Worm (Caenorhabditis elegans) whole organism, L4 larva: ENCODE measurements around the gene brd-1.

Source experiments
- F10B5.3 ChIP-seq: sonication (generic microtip); optimal IDR thresholded peaks from 2 replicates; lab custom pipeline; 2016; ENCODE audit warnings: mild to moderate bottlenecking, missing genetic modification characterization, missing compliant biosample characterization
- F26F4.8 ChIP-seq: fragments of 200-800 bp; sonication (Bioruptor generic); conservative IDR thresholded peaks from 2 replicates; pipeline ENCODE4 v1.3.6; 2022; ENCODE audit warnings: missing genetic modification characterization, missing compliant biosample characterization
- T26A8.4 ChIP-seq: fragments of 200-800 bp; sonication (Bioruptor generic); IDR thresholded peaks from 2 replicates; pipeline ENCODE4 v1.3.6; 2022; ENCODE audit warnings: missing genetic modification characterization, missing compliant biosample characterization
- Y105C5A.15 ChIP-seq: fragments of 200-800 bp; sonication (Bioruptor generic); IDR thresholded peaks from 2 replicates; pipeline ENCODE4 v1.3.6; 2022; ENCODE audit warnings: missing genetic modification characterization, missing compliant biosample characterization
- Y5F2A.4 ChIP-seq: fragments of 200-800 bp; sonication (Bioruptor generic); optimal IDR thresholded peaks from 2 replicates; lab custom pipeline; 2018; ENCODE audit warnings: mild to moderate bottlenecking, missing genetic modification characterization, missing compliant biosample characterization
- Y75B8A.6 ChIP-seq: fragments of 200-800 bp; sonication (Bioruptor generic); IDR thresholded peaks from 2 replicates; pipeline ENCODE4 v1.3.6; 2022; ENCODE audit warnings: missing genetic modification reagents, missing genetic modification characterization, missing compliant biosample characterization
- ZK546.5 ChIP-seq, 2 experiments: sonication (generic microtip); optimal IDR thresholded peaks; 2 replicates each; lab custom pipeline; 2017; ENCODE audit warnings: missing biosample characterization in 2 of 2, missing genetic modification characterization in 2 of 2
- aha-1 ChIP-seq: fragments of 150-350 bp; peaks from one replicate; lab custom pipeline; 2014; ENCODE audit warnings: missing biosample characterization, missing genetic modification characterization
- arid-1 ChIP-seq: fragments of 200-800 bp; sonication (Bioruptor generic); conservative IDR thresholded peaks from 2 replicates; pipeline ENCODE4 v1.3.6; 2022; ENCODE audit warnings: missing genetic modification reagents, missing genetic modification characterization, missing compliant biosample characterization
- attf-4 ChIP-seq: sonication (generic microtip); optimal IDR thresholded peaks from 3 replicates; lab custom pipeline; 2017; ENCODE audit warnings: missing biosample characterization, missing genetic modification characterization
- ceh-20 ChIP-seq: fragments of 200-800 bp; sonication (Bioruptor generic); IDR thresholded peaks from 2 replicates; pipeline ENCODE4 v1.3.6; 2022; ENCODE audit warnings: missing genetic modification reagents, missing genetic modification characterization, missing compliant biosample characterization
- ceh-44 ChIP-seq: fragments of 200-800 bp; sonication (Bioruptor generic); IDR thresholded peaks from 2 replicates; pipeline ENCODE4 v1.3.6; 2022; ENCODE audit warnings: missing genetic modification reagents, missing genetic modification characterization, missing compliant biosample characterization
- ctbp-1 ChIP-seq: fragments of 200-800 bp; sonication (Bioruptor generic); IDR thresholded peaks from 2 replicates; pipeline ENCODE4 v1.3.6; 2022; ENCODE audit warnings: missing genetic modification reagents, missing genetic modification characterization, missing compliant biosample characterization
- daf-16 ChIP-seq, 3 experiments: sonication (generic microtip); optimal IDR thresholded peaks; 2 replicates each; lab custom pipeline; 2016 to 2017; ENCODE audit warnings: missing genetic modification characterization in 3 of 3, missing genetic modification reagents in 3 of 3, mild to moderate bottlenecking in 2 of 3, missing compliant biosample characterization in 2 of 3, missing biosample characterization in 1 of 3, moderate library complexity in 1 of 3
- daf-8 ChIP-seq: fragments of 200-800 bp; sonication (Bioruptor generic); IDR thresholded peaks from 2 replicates; pipeline ENCODE4 v1.3.6; 2022; ENCODE audit warnings: missing genetic modification characterization, missing compliant biosample characterization
- dmd-6 ChIP-seq: fragments of 200-800 bp; sonication (Bioruptor generic); IDR thresholded peaks from 2 replicates; pipeline ENCODE4 v1.3.6; 2022; ENCODE audit warnings: missing genetic modification reagents, missing genetic modification characterization, missing compliant biosample characterization
- egl-27 ChIP-seq: sonication (generic microtip); optimal IDR thresholded peaks from 3 replicates; lab custom pipeline; 2017; ENCODE audit warnings: missing biosample characterization, missing genetic modification reagents, missing genetic modification characterization
- gei-8 ChIP-seq: fragments of 200-800 bp; sonication (Bioruptor generic); optimal IDR thresholded peaks from 2 replicates; lab custom pipeline; 2018; ENCODE audit warnings: mild to moderate bottlenecking, missing genetic modification characterization, missing compliant biosample characterization
- hif-1 ChIP-seq, 2 experiments: sonication (generic microtip); optimal IDR thresholded peaks; 2 replicates each; lab custom pipeline; 2016 to 2017; ENCODE audit warnings: missing compliant biosample characterization in 2 of 2, missing genetic modification characterization in 2 of 2, missing genetic modification reagents in 2 of 2, missing genotype in 2 of 2, mild to moderate bottlenecking in 1 of 2
- hlh-11 ChIP-seq: fragments of 200-800 bp; sonication (Bioruptor generic); optimal IDR thresholded peaks from 2 replicates; lab custom pipeline; 2018; ENCODE audit warnings: mild to moderate bottlenecking, missing genetic modification characterization, missing compliant biosample characterization
- hlh-30 ChIP-seq: sonication (generic microtip); optimal IDR thresholded peaks from 2 replicates; lab custom pipeline; 2017; ENCODE audit warnings: antibody characterized with exemption, mild to moderate bottlenecking, missing genetic modification characterization, missing compliant biosample characterization; ENCODE audit not compliant: insufficient read depth
- lim-7 ChIP-seq: fragments of 200-800 bp; sonication (Bioruptor generic); IDR thresholded peaks from 2 replicates; pipeline ENCODE4 v1.3.6; 2022; ENCODE audit warnings: missing genetic modification characterization, missing compliant biosample characterization
- lin-1 ChIP-seq: fragments of 200-800 bp; sonication (Bioruptor generic); IDR thresholded peaks from 2 replicates; pipeline ENCODE4 v1.3.6; 2022; ENCODE audit warnings: missing genetic modification reagents, missing genetic modification characterization, missing compliant biosample characterization
- lin-38 ChIP-seq: fragments of 200-800 bp; sonication (Bioruptor generic); IDR thresholded peaks from 2 replicates; pipeline ENCODE4 v1.3.6; 2022; ENCODE audit warnings: missing genetic modification reagents, missing genetic modification characterization, missing compliant biosample characterization
- lin-39 ChIP-seq: fragments of 150-350 bp; optimal IDR thresholded peaks from 2 replicates; lab custom pipeline; 2014; ENCODE audit warnings: missing biosample characterization, missing genetic modification reagents, missing genetic modification characterization
- mep-1 ChIP-seq: fragments of 150-350 bp; sonication (generic microtip); optimal IDR thresholded peaks from 3 replicates; lab custom pipeline; 2014; ENCODE audit warnings: missing biosample characterization, missing genetic modification characterization
- nhr-102 ChIP-seq: sonication (generic microtip); optimal IDR thresholded peaks from 2 replicates; lab custom pipeline; 2016; ENCODE audit warnings: mild to moderate bottlenecking, missing genetic modification characterization, moderate library complexity, missing compliant biosample characterization
- nhr-11 ChIP-seq: fragments of 150-350 bp; optimal IDR thresholded peaks from 2 replicates; lab custom pipeline; 2014; ENCODE audit warnings: missing biosample characterization, missing genetic modification characterization
- nhr-237 ChIP-seq: sonication (generic microtip); optimal IDR thresholded peaks from 2 replicates; lab custom pipeline; 2017; ENCODE audit warnings: missing biosample characterization, missing genetic modification characterization
- nhr-25 ChIP-seq: sonication (generic microtip); optimal IDR thresholded peaks from 2 replicates; lab custom pipeline; 2017; ENCODE audit warnings: missing genetic modification characterization, mild to moderate bottlenecking, missing compliant biosample characterization, antibody characterized with exemption, moderate library complexity, borderline replicate concordance; ENCODE audit not compliant: insufficient read depth
- nhr-28 ChIP-seq: fragments of 150-350 bp; optimal IDR thresholded peaks from 2 replicates; lab custom pipeline; 2014; ENCODE audit warnings: missing biosample characterization, missing genetic modification characterization
- nhr-41 ChIP-seq: fragments of 200-800 bp; sonication (Bioruptor generic); IDR thresholded peaks from 2 replicates; pipeline ENCODE4 v1.3.6; 2022; ENCODE audit warnings: missing genetic modification reagents, missing genetic modification characterization, missing compliant biosample characterization
- spr-1 ChIP-seq: sonication (generic microtip); optimal IDR thresholded peaks from 2 replicates; lab custom pipeline; 2016; ENCODE audit warnings: mild to moderate bottlenecking, missing genetic modification characterization, missing compliant biosample characterization
- tag-97 ChIP-seq: fragments of 200-800 bp; sonication (Bioruptor generic); IDR thresholded peaks from 2 replicates; pipeline ENCODE4 v1.3.6; 2022; ENCODE audit warnings: missing genetic modification characterization, missing compliant biosample characterization
- tra-1 ChIP-seq: fragments of 200-800 bp; sonication (Bioruptor generic); IDR thresholded peaks from 2 replicates; pipeline ENCODE4 v1.3.6; 2022; ENCODE audit warnings: missing genetic modification reagents, missing genetic modification characterization, missing compliant biosample characterization
- unc-62 ChIP-seq, 3 experiments: fragments of 150-350 bp in 1 of 3; sonication (generic microtip); optimal IDR thresholded peaks in 2 of 3; peaks in 1 of 3; 1 replicate in 1 of 3; 2 replicates in 2 of 3; lab custom pipeline; 2014 to 2017; ENCODE audit warnings: missing biosample characterization in 3 of 3, missing genetic modification characterization in 3 of 3, missing genetic modification reagents in 3 of 3, missing genotype in 1 of 3
- zag-1 ChIP-seq: fragments of 150-350 bp; optimal IDR thresholded peaks from 2 replicates; lab custom pipeline; 2014; ENCODE audit warnings: missing biosample characterization, missing genetic modification characterization
- zip-11 ChIP-seq: fragments of 200-800 bp; sonication (Bioruptor generic); IDR thresholded peaks from 2 replicates; pipeline ENCODE4 v1.3.6; 2022; ENCODE audit warnings: missing genetic modification characterization, missing compliant biosample characterization

The brd-1 gene

DNA sequence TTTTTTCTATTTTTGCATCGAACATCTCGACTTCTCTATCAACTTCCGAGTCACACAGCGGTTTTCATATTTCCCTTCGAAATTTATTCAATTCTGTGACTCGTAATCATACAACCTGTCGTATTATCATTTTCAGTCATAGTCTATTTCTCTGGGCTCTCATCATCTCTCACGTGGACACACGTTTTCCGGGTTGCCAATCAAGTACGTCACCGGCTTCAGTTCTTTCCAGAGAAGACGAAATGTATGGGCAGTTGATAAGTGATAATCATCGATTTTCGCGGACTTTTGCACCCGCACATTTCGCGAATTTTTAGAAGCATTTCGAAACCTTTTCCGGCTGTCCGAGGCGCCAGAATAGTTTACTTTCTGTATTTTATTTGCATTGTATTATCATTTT is 39.0 kb downstream of the brd-1 start, which contains the start of gene srv-1 (continued):
- TF ChIP-seq lin-38 (no peak), gei-8 (no peak), nhr-11 (tag; lab: Kevin White, UChicago) (no peak), nhr-41 (GFP tag; lab: Robert Waterston, UW) (no peak), ctbp-1 (GFP tag; lab: Robert Waterston, UW) (no peak), zag-1 (no peak), egl-27 (tag; lab: Kevin White, UChicago) (no peak), tag-97 (GFP tag; lab: Robert Waterston, UW) (no peak), nhr-28 (tag; lab: Kevin White, UChicago) (peak; percentile 75), arid-1 (GFP tag; lab: Robert Waterston, UW) (no peak), daf-8 (GFP tag; lab: Robert Waterston, UW) (no peak), ceh-44 (no peak), lin-39 (tag; lab: Kevin White, UChicago) (no peak), Y75B8A.6 (GFP tag; lab: Robert Waterston, UW) (no peak), unc-62 (GFP tag; optimal IDR thresholded peaks at IDR 0.05 in 1 of 2; lab: Kevin White, UChicago) (peak in 1 of 2 experiments; percentile 31), unc-62 (tag; optimal IDR thresholded peaks at IDR 0.05; lab: Kevin White, UChicago) (no peak), mep-1 (tag; lab: Kevin White, UChicago) (no peak), spr-1 (tag; lab: Kevin White, UChicago) (no peak), attf-4 (tag; lab: Kevin White, UChicago) (no peak), zip-11 (GFP tag; lab: Robert Waterston, UW) (no peak), tra-1 (GFP tag; lab: Robert Waterston, UW) (peak; percentile 74; the same call in 1 of the 2 replicates), nhr-237 (tag; lab: Kevin White, UChicago) (no peak), Y105C5A.15 (GFP tag; lab: Robert Waterston, UW) (no peak), T26A8.4 (GFP tag; lab: Robert Waterston, UW) (no peak)
- TF ChIP-seq, all 104 proteins: peak for 20

DNA sequence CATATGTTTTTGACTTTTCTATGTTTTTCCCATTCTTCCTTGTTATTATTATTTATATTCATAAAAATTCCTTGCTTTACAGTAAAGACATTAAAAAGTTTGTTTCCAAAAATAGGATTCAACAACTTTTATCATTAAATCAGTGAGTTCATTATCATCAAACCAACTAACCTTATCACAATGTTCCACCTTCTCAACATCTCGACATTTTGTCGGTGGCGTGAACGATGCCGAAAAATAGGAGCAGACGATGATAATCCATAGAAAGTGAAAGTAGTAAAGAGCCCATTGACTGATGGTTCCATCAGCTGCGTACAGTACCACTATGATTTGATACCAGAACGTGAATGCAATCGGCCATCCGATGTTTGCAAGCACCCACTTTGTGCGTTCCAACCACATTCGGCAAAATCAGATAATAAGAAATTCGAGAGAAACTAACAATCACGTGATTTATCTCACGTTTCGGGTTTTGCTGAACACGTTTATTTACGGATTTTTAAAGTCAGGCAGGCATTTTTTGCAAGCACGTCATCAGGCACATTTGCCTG is 40.6 kb downstream of the brd-1 start, which contains the start of gene dhhc-5:
dhhc-5 (minus strand) TSS at position 406 of the 551 bp plus-strand sequence.
- no peak for TF ChIP-seq hif-1 (tag; optimal IDR thresholded peaks at IDR 0.05; lab: Kevin White, UChicago)
- peak; percentile 65 for TF ChIP-seq hlh-11 (tag; lab: Kevin White, UChicago)
- peak; percentile 17 for TF ChIP-seq nhr-102 (tag; lab: Kevin White, UChicago)
- TF ChIP-seq unc-62 (GFP tag; optimal IDR thresholded peaks at IDR 0.05 in 1 of 2; lab: Kevin White, UChicago), result peak in 1 of 2 experiments; percentile 91
- no peak for TF ChIP-seq unc-62 (tag; optimal IDR thresholded peaks at IDR 0.05; lab: Kevin White, UChicago)
- TF ChIP-seq nhr-28 (tag; lab: Kevin White, UChicago), result peak; percentile 9
- TF ChIP-seq daf-16 (GFP tag; optimal IDR thresholded peaks at IDR 0.05; lab: Kevin White, UChicago), result no peak
- TF ChIP-seq daf-16 (tag; optimal IDR thresholded peaks at IDR 0.05; lab: Kevin White, UChicago), result peak; percentile 80
- no peak for TF ChIP-seq hlh-30
- no peak for TF ChIP-seq F26F4.8 (GFP tag; lab: Robert Waterston, UW)
- TF ChIP-seq dmd-6 (GFP tag; lab: Robert Waterston, UW), result peak; percentile 37; the same call in 1 of the 2 replicates

DNA sequence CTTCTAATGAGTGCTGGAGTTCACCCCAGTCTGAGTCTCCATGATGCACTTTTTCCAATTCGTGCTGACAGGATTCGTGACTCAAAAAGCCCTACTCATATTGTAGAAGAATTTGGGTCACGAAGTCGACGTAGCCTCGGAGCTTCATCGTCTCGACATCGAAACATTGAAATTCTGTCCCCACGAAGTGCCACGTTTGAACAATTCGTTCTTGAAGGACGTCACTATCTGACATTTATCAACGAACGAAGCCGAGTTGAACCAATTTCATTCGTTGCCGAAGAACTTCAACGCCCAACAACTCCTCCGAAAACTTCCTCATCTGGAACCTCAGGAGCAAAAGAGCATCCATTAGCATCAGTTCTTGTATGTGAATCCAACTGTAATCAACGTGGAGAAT is 50.2 kb downstream of the brd-1 start:
- no peak for TF ChIP-seq lim-7 (GFP tag; lab: Robert Waterston, UW)
- TF ChIP-seq unc-62 (GFP tag; optimal IDR thresholded peaks at IDR 0.05 in 1 of 2; lab: Kevin White, UChicago), result peak in 1 of 2 experiments; percentile 94
- no peak for TF ChIP-seq unc-62 (tag; optimal IDR thresholded peaks at IDR 0.05; lab: Kevin White, UChicago)
- TF ChIP-seq, all 104 proteins: peak for 1

DNA sequence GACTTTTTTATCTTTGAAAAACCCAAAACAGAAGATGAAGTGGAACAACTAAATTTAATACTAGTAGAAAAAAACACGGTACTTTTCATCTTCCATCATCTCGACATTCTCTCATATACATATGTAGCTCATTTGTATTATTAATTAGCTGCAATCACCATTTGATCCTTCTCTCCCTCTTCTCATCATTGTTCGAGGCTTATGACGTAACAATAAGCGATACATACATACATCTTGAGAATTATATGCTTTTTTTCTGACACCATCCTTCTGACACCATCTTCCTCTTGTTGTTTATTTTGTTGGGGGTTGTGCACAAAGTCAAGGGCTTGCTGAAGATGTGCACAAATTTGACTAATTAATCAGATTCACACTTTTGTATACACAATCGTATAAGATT is 52.0 kb downstream of the brd-1 start:
- TF ChIP-seq aha-1, result no peak
- no peak for TF ChIP-seq Y5F2A.4 (GFP tag; lab: Kevin White, UChicago)
- TF ChIP-seq hif-1 (tag; optimal IDR thresholded peaks at IDR 0.05; lab: Kevin White, UChicago), result no peak
- TF ChIP-seq nhr-25, result no peak
- TF ChIP-seq F10B5.3, result no peak
- TF ChIP-seq nhr-41 (GFP tag; lab: Robert Waterston, UW), result no peak
- TF ChIP-seq lin-1 (GFP tag; lab: Robert Waterston, UW), result no peak
- no peak for TF ChIP-seq ctbp-1 (GFP tag; lab: Robert Waterston, UW)
- TF ChIP-seq ceh-20 (GFP tag; lab: Robert Waterston, UW), result no peak
- no peak for TF ChIP-seq ZK546.5 (tag; optimal IDR thresholded peaks at IDR 0.05; lab: Kevin White, UChicago)
- TF ChIP-seq spr-1 (tag; lab: Kevin White, UChicago), result no peak
- TF ChIP-seq daf-16 (GFP tag; optimal IDR thresholded peaks at IDR 0.05; lab: Kevin White, UChicago), result no peak
- TF ChIP-seq daf-16 (tag; optimal IDR thresholded peaks at IDR 0.05; lab: Kevin White, UChicago), result no peak
- TF ChIP-seq hlh-30, result no peak
